Fruit fly (Drosophila melanogaster) whole organism, embryonic: ENCODE measurements around the gene CG3434.

Experiments used
- CG12659 ChIP-seq: fragments of 200-800 bp; sonication (Bioruptor generic); optimal IDR thresholded peaks from 3 replicates; lab custom pipeline; 2017; ENCODE audit warnings: mild to moderate bottlenecking, missing biosample characterization, missing genetic modification reagents, missing genetic modification characterization
- CG13424 ChIP-seq: fragments of 200-800 bp; sonication (Bioruptor generic); optimal IDR thresholded peaks from 2 replicates; lab custom pipeline; 2019; ENCODE audit warnings: missing biosample characterization, mild to moderate bottlenecking, missing genetic modification characterization, moderate library complexity
- CG16779 ChIP-seq: fragments of 200-800 bp; sonication (Bioruptor generic); IDR thresholded peaks from 2 replicates; pipeline ENCODE4 v1.3.6; 2022; ENCODE audit warnings: missing biosample characterization, missing genetic modification characterization
- CG17912 ChIP-seq: fragments of 200-800 bp; sonication (Bioruptor generic); optimal IDR thresholded peaks from 2 replicates; lab custom pipeline; 2018; ENCODE audit warnings: missing biosample characterization, mild to moderate bottlenecking, missing genetic modification characterization
- CG2875 ChIP-seq: fragments of 200-800 bp; sonication (Bioruptor generic); optimal IDR thresholded peaks from 2 replicates; lab custom pipeline; 2017; ENCODE audit warnings: missing biosample characterization, mild to moderate bottlenecking, missing genetic modification characterization, missing genetic modification reagents
- CG3281 ChIP-seq: fragments of 200-800 bp; sonication (Bioruptor generic); optimal IDR thresholded peaks from 3 replicates; lab custom pipeline; 2017; ENCODE audit warnings: missing biosample characterization, mild to moderate bottlenecking, missing genetic modification characterization
- CG4360 ChIP-seq: fragments of 200-800 bp; sonication (Bioruptor generic); IDR thresholded peaks from 2 replicates; pipeline ENCODE4 v1.3.6; 2022; ENCODE audit warnings: missing biosample characterization, missing genetic modification characterization
- CG7839 ChIP-seq: fragments of 200-800 bp; sonication (Bioruptor generic); optimal IDR thresholded peaks from 3 replicates; lab custom pipeline; 2018; ENCODE audit warnings: missing biosample characterization, mild to moderate bottlenecking, missing genetic modification characterization, moderate library complexity
- CG8388 ChIP-seq: fragments of 200-800 bp; sonication (Bioruptor generic); optimal IDR thresholded peaks from 2 replicates; lab custom pipeline; 2019; ENCODE audit warnings: missing biosample characterization, mild to moderate bottlenecking, missing genetic modification characterization, moderate library complexity
- CoRest ChIP-seq: fragments of 200-800 bp; sonication (Bioruptor generic); optimal IDR thresholded peaks from 3 replicates; lab custom pipeline; 2018; ENCODE audit warnings: missing biosample characterization, mild to moderate bottlenecking, missing genetic modification characterization, moderate library complexity
- Doc2 ChIP-seq: fragments of 200-800 bp; sonication (Bioruptor generic); IDR thresholded peaks from 2 replicates; pipeline ENCODE4 v1.3.6; 2022; ENCODE audit warnings: missing biosample characterization, missing genetic modification characterization
- Elba2 ChIP-seq: fragments of 200-800 bp; sonication (Bioruptor generic); optimal IDR thresholded peaks from 3 replicates; lab custom pipeline; 2016; ENCODE audit warnings: missing biosample characterization, missing genetic modification characterization
- Hr3 ChIP-seq: fragments of 200-800 bp; sonication (Bioruptor generic); optimal IDR thresholded peaks from 3 replicates; lab custom pipeline; 2016; ENCODE audit warnings: missing biosample characterization, missing genetic modification characterization
- Hsf ChIP-seq: fragments of 200-800 bp; sonication (Bioruptor generic); optimal IDR thresholded peaks from 3 replicates; lab custom pipeline; 2016; ENCODE audit warnings: missing biosample characterization, missing genetic modification characterization
- Mad ChIP-seq: fragments of 200-800 bp; sonication (Bioruptor generic); optimal IDR thresholded peaks from 2 replicates; lab custom pipeline; 2016; ENCODE audit warnings: missing biosample characterization, missing genetic modification characterization
- Med ChIP-seq: fragments of 200-800 bp; sonication (Bioruptor generic); peaks from one replicate; lab custom pipeline; 2016; ENCODE audit warnings: missing biosample characterization, missing genetic modification characterization, mild to moderate bottlenecking, inconsistent platforms, moderate library complexity
- Meics ChIP-seq: fragments of 200-800 bp; sonication (Bioruptor generic); optimal IDR thresholded peaks from 2 replicates; lab custom pipeline; 2017; ENCODE audit warnings: missing biosample characterization, mild to moderate bottlenecking, missing genetic modification characterization
- NC2β ChIP-seq: fragments of 200-800 bp; sonication (Bioruptor generic); optimal IDR thresholded peaks from 2 replicates; lab custom pipeline; 2016; ENCODE audit warnings: missing biosample characterization, missing genetic modification characterization
- Poxn ChIP-seq: fragments of 200-800 bp; sonication (Bioruptor generic); IDR thresholded peaks from 2 replicates; pipeline ENCODE4 v1.3.6; 2022; ENCODE audit warnings: missing biosample characterization, missing genetic modification characterization
- Ravus ChIP-seq: fragments of 200-800 bp; sonication (Bioruptor generic); IDR thresholded peaks from 2 replicates; pipeline ENCODE4 v1.3.6; 2022; ENCODE audit warnings: missing biosample characterization, missing genetic modification characterization
- YL-1 ChIP-seq: fragments of 200-800 bp; sonication (Bioruptor generic); optimal IDR thresholded peaks from 3 replicates; lab custom pipeline; 2017; ENCODE audit warnings: missing biosample characterization, mild to moderate bottlenecking, missing genetic modification characterization
- ab ChIP-seq: fragments of 200-800 bp; sonication (Bioruptor generic); optimal IDR thresholded peaks from 2 replicates; lab custom pipeline; 2016; ENCODE audit warnings: missing biosample characterization, missing genetic modification characterization
- crol ChIP-seq: fragments of 200-800 bp; sonication (Bioruptor generic); IDR thresholded peaks from 2 replicates; pipeline ENCODE4 v1.3.6; 2022; ENCODE audit warnings: missing biosample characterization, missing genetic modification characterization
- ewg ChIP-seq: fragments of 200-800 bp; sonication (Bioruptor generic); optimal IDR thresholded peaks from 3 replicates; lab custom pipeline; 2017; ENCODE audit warnings: mild to moderate bottlenecking, missing biosample characterization, missing genetic modification reagents, missing genetic modification characterization
- exex ChIP-seq: fragments of 200-800 bp; sonication (Bioruptor generic); optimal IDR thresholded peaks from 4 replicates; lab custom pipeline; 2018; ENCODE audit warnings: missing biosample characterization, mild to moderate bottlenecking, missing genetic modification characterization, moderate library complexity
- fd102C ChIP-seq: fragments of 200-800 bp; sonication (Bioruptor generic); optimal IDR thresholded peaks from 2 replicates; lab custom pipeline; 2018; ENCODE audit warnings: missing biosample characterization, mild to moderate bottlenecking, missing genetic modification characterization, moderate library complexity
- gce ChIP-seq: fragments of 200-800 bp; sonication (Bioruptor generic); IDR thresholded peaks from 3 replicates; pipeline ENCODE4 v1.3.6; 2022; ENCODE audit warnings: missing biosample characterization, missing genetic modification characterization
- knrl ChIP-seq: fragments of 200-800 bp; sonication (Bioruptor generic); IDR thresholded peaks from 3 replicates; pipeline ENCODE4 v1.3.6; 2022; ENCODE audit warnings: missing biosample characterization, missing genetic modification characterization; ENCODE audit not compliant: partially characterized antibody
- luna ChIP-seq: fragments of 200-800 bp; sonication (Bioruptor generic); optimal IDR thresholded peaks from 2 replicates; lab custom pipeline; 2016; ENCODE audit warnings: missing biosample characterization, missing genetic modification characterization
- mirr ChIP-seq: fragments of 200-800 bp; sonication (Bioruptor generic); optimal IDR thresholded peaks from 3 replicates; lab custom pipeline; 2018; ENCODE audit warnings: missing biosample characterization, mild to moderate bottlenecking, missing genetic modification characterization
- nau ChIP-seq: fragments of 200-800 bp; sonication (Bioruptor generic); optimal IDR thresholded peaks from 3 replicates; lab custom pipeline; 2017; ENCODE audit warnings: missing biosample characterization, mild to moderate bottlenecking, missing genetic modification characterization, missing genetic modification reagents
- odd ChIP-seq: fragments of 200-800 bp; sonication (Bioruptor generic); optimal IDR thresholded peaks from 2 replicates; lab custom pipeline; 2017; ENCODE audit warnings: missing biosample characterization, mild to moderate bottlenecking, missing genetic modification characterization
- pho ChIP-seq: fragments of 200-800 bp; sonication (Bioruptor generic); optimal IDR thresholded peaks from 2 replicates; lab custom pipeline; 2016; ENCODE audit warnings: missing biosample characterization, missing genetic modification characterization
- phol ChIP-seq: fragments of 200-800 bp; sonication (Bioruptor generic); optimal IDR thresholded peaks from 3 replicates; lab custom pipeline; 2018; ENCODE audit warnings: missing biosample characterization, mild to moderate bottlenecking, missing genetic modification characterization, moderate library complexity
- pros ChIP-seq: fragments of 200-800 bp; sonication (Bioruptor generic); optimal IDR thresholded peaks from 3 replicates; lab custom pipeline; 2019; ENCODE audit warnings: missing biosample characterization, mild to moderate bottlenecking, missing genetic modification characterization, moderate library complexity
- pum ChIP-seq: fragments of 200-800 bp; sonication (Bioruptor generic); optimal IDR thresholded peaks from 2 replicates; lab custom pipeline; 2016; ENCODE audit warnings: missing biosample characterization, missing genetic modification characterization
- scrt ChIP-seq: fragments of 200-800 bp; sonication (Bioruptor generic); optimal IDR thresholded peaks from 2 replicates; lab custom pipeline; 2018; ENCODE audit warnings: missing biosample characterization, mild to moderate bottlenecking, missing genetic modification characterization, moderate library complexity
- sens ChIP-seq: fragments of 200-800 bp; sonication (Bioruptor generic); peaks from one replicate; lab custom pipeline; 2016; ENCODE audit warnings: missing biosample characterization, missing genetic modification characterization
- seq ChIP-seq: fragments of 200-800 bp; sonication (Bioruptor generic); IDR thresholded peaks from 2 replicates; pipeline ENCODE4 v1.3.6; 2022; ENCODE audit warnings: missing biosample characterization, missing genetic modification characterization
- sob ChIP-seq: fragments of 200-800 bp; sonication (Bioruptor generic); IDR thresholded peaks from 2 replicates; pipeline ENCODE4 v1.3.6; 2022; ENCODE audit warnings: missing biosample characterization, missing genetic modification characterization
- tio ChIP-seq: fragments of 200-800 bp; sonication (Bioruptor generic); optimal IDR thresholded peaks from 2 replicates; lab custom pipeline; 2017; ENCODE audit warnings: missing biosample characterization, missing genetic modification characterization, inconsistent platforms
- tx ChIP-seq: fragments of 200-800 bp; sonication (Bioruptor generic); optimal IDR thresholded peaks from 2 replicates; lab custom pipeline; 2016; ENCODE audit warnings: missing biosample characterization, missing genetic modification characterization
- wek ChIP-seq: fragments of 200-800 bp; sonication (Bioruptor generic); optimal IDR thresholded peaks from 3 replicates; lab custom pipeline; 2018; ENCODE audit warnings: missing biosample characterization, mild to moderate bottlenecking, missing genetic modification characterization, moderate library complexity

The CG3434 gene

DNA sequence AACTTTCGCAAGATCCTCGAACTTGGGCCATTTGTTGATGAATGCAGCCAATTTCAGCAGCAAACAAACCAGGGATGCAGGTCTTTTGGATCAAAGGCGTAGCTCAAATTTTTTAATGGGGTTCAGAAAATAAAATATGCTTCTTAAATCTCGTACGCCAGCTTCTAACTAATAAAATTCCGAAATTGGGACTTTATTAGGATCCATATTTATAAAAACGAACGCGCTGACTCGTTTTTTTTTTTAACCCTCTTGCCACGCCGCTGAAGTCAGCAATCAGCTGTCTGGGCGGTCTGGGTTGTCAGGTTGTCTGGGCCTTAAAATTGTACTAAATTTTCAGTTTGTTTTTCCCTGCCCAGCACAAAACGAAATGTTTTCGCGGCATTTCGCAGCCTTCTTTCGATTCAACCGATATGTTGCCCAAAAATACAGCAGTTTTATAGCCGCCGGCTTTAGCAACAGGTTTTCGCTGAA is 2.9 kb downstream of the CG3434 start, which contains the start of gene CG3437 (continued):
- TF ChIP-seq exex (tag; lab: Kevin White, UChicago) (peak; percentile 93), CG12659 (peak; percentile 99), tio (GFP tag; lab: Kevin White, UChicago) (peak; percentile 98), CG16779 (GFP tag; lab: Robert Waterston, UW) (peak; percentile 99), gce (GFP tag; lab: Robert Waterston, UW) (peak; percentile 99), CG17912 (GFP tag; lab: Kevin White, UChicago) (peak; percentile 95), luna (GFP tag; lab: Kevin White, UChicago) (peak; percentile 90), Elba2 (GFP tag; lab: Kevin White, UChicago) (peak; percentile 53), knrl (GFP tag; lab: Robert Waterston, UW) (peak; percentile 40; the same call in 1 of the 3 replicates), CG2875 (GFP tag; lab: Kevin White, UChicago) (peak; percentile 96), CG7839 (tag; lab: Kevin White, UChicago) (peak; percentile 99), fd102C (GFP tag; lab: Kevin White, UChicago) (peak; percentile 82), seq (peak; percentile 99), odd (peak; percentile 98), phol (tag; lab: Kevin White, UChicago) (peak; percentile 100), Mad (GFP tag; lab: Kevin White, UChicago) (peak; percentile 98), mirr (GFP tag; lab: Kevin White, UChicago) (peak; percentile 99), pros (peak; percentile 76), ab (GFP tag; lab: Kevin White, UChicago) (peak; percentile 97), Hr3 (peak; percentile 98), CG8388 (GFP tag; lab: Kevin White, UChicago) (peak; percentile 97), Ravus (GFP tag; lab: Robert Waterston, UW) (peak; percentile 96), crol (GFP tag; lab: Robert Waterston, UW) (peak; percentile 85), nau (GFP tag; lab: Kevin White, UChicago) (peak; percentile 98), wek (GFP tag; lab: Kevin White, UChicago) (peak; percentile 90), pho (GFP tag; lab: Kevin White, UChicago) (peak; percentile 98), NC2β (peak; percentile 97), Hsf (peak; percentile 99), CoRest (peak; percentile 99), Poxn (GFP tag; lab: Robert Waterston, UW) (peak; percentile 96), CG13424 (peak; percentile 99)

DNA sequence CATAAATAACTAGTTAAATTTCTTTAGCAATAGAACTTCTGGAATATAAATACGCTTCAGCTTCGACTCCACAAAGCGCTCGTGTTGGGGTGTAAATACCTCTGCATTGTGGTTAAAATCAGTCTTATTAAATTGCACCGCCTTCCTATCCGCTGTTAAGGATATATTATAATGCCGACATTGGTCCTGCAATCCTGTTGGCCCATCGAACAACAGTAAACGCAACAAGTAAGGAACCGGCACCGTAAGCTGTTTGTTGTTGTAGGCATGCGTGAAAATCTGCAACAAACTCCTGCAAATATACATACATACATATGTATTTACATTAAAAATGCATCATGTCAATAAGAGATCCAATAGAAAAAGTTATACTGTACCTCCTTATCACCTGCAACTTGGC is 4.2 kb downstream of the CG3434 start:
- TF ChIP-seq Med (GFP tag; lab: Kevin White, UChicago) = peak; percentile 1
- peak; percentile 31 for TF ChIP-seq sens (GFP tag; lab: Kevin White, UChicago)
- TF ChIP-seq scrt = peak; percentile 95
- no peak for TF ChIP-seq tx (GFP tag; lab: Kevin White, UChicago)
- TF ChIP-seq Elba2 (GFP tag; lab: Kevin White, UChicago) = peak; percentile 15
- TF ChIP-seq sob (GFP tag; lab: Robert Waterston, UW) = no peak
- TF ChIP-seq pum (GFP tag; lab: Kevin White, UChicago) = no peak
- TF ChIP-seq Meics (GFP tag; lab: Kevin White, UChicago) = peak; percentile 8
- no peak for TF ChIP-seq CG3281 (GFP tag; lab: Kevin White, UChicago)
- TF ChIP-seq CG4360 (GFP tag; lab: Robert Waterston, UW) = peak; percentile 42; the same call in 1 of the 2 replicates
- TF ChIP-seq ewg (GFP tag; lab: Kevin White, UChicago) = peak; percentile 6
- peak; percentile 35 for TF ChIP-seq YL-1 (GFP tag; lab: Kevin White, UChicago)
- no peak for TF ChIP-seq CG16779 (GFP tag; lab: Robert Waterston, UW)
- TF ChIP-seq Doc2 (GFP tag; lab: Robert Waterston, UW) = no peak
